Fruit fly (Drosophila melanogaster) whole organism, adult: Measurements from ENCODE around the gene TotF.

ENCODE experiments used
- CG11617 ChIP-seq: fragments of 200-800 bp; sonication (Bioruptor generic); optimal IDR thresholded peaks from 2 replicates; lab custom pipeline; 2017; ENCODE audit warnings: mild to moderate bottlenecking, missing biosample characterization, missing genetic modification reagents, missing genetic modification characterization
- CG12768 ChIP-seq: fragments of 200-800 bp; sonication (Bioruptor generic); optimal IDR thresholded peaks from 2 replicates; lab custom pipeline; 2017; ENCODE audit warnings: missing biosample characterization, missing genetic modification characterization, mild to moderate bottlenecking, moderate library complexity, missing genetic modification reagents
- CG14711 ChIP-seq: fragments of 200-800 bp; sonication (Bioruptor generic); optimal IDR thresholded peaks from 2 replicates; lab custom pipeline; 2018; ENCODE audit warnings: missing biosample characterization, mild to moderate bottlenecking, missing genetic modification characterization, moderate library complexity
- CG1620 ChIP-seq: fragments of 200-800 bp; sonication (Bioruptor generic); optimal IDR thresholded peaks from 2 replicates; lab custom pipeline; 2016; ENCODE audit warnings: missing biosample characterization, missing genetic modification characterization
- CG33017 ChIP-seq: fragments of 200-800 bp; sonication (Bioruptor generic); optimal IDR thresholded peaks from 2 replicates; lab custom pipeline; 2018; ENCODE audit warnings: missing biosample characterization, mild to moderate bottlenecking, missing genetic modification characterization, moderate library complexity
- CG7101 ChIP-seq: fragments of 200-800 bp; sonication (Bioruptor generic); optimal IDR thresholded peaks from 2 replicates; lab custom pipeline; 2018; ENCODE audit warnings: missing biosample characterization, mild to moderate bottlenecking, missing genetic modification characterization, moderate library complexity
- Crg-1 ChIP-seq: fragments of 200-800 bp; sonication (Bioruptor generic); optimal IDR thresholded peaks from 2 replicates; lab custom pipeline; 2016; ENCODE audit warnings: missing biosample characterization, missing genetic modification characterization
- Mnt ChIP-seq: fragments of 200-800 bp; sonication (Bioruptor generic); optimal IDR thresholded peaks from 2 replicates; lab custom pipeline; 2016; ENCODE audit warnings: missing biosample characterization, mild to moderate bottlenecking, missing genetic modification characterization
- bab1 ChIP-seq: fragments of 200-800 bp; sonication (Bioruptor generic); optimal IDR thresholded peaks from 3 replicates; lab custom pipeline; 2019; ENCODE audit warnings: missing biosample characterization, mild to moderate bottlenecking, missing genetic modification characterization, moderate library complexity
- cic ChIP-seq: fragments of 200-800 bp; sonication (Bioruptor generic); optimal IDR thresholded peaks from 2 replicates; lab custom pipeline; 2017; ENCODE audit warnings: missing biosample characterization, mild to moderate bottlenecking, missing genetic modification characterization, moderate library complexity
- cnc ChIP-seq, 2 experiments: fragments of >200 bp; optimal IDR thresholded peaks; 2 replicates each; lab custom pipeline; 2017
- ovo ChIP-seq: fragments of 200-800 bp; sonication (Bioruptor generic); optimal IDR thresholded peaks from 2 replicates; lab custom pipeline; 2016; ENCODE audit warnings: missing biosample characterization, missing genetic modification characterization
- tj ChIP-seq: fragments of 200-800 bp; sonication (Bioruptor generic); optimal IDR thresholded peaks from 3 replicates; lab custom pipeline; 2017; ENCODE audit warnings: missing biosample characterization, mild to moderate bottlenecking, missing genetic modification characterization, moderate library complexity
- toe ChIP-seq: fragments of 200-800 bp; sonication (Bioruptor generic); optimal IDR thresholded peaks from 2 replicates; lab custom pipeline; 2016; ENCODE audit warnings: missing biosample characterization, missing genetic modification characterization

- no peak for TF ChIP-seq Crg-1 (GFP tag; lab: Kevin White, UChicago)
- TF ChIP-seq CG12768, result no peak
- no peak for TF ChIP-seq toe (GFP tag; lab: Kevin White, UChicago)
- no peak for TF ChIP-seq Mnt (GFP tag; lab: Kevin White, UChicago)
- no peak for TF ChIP-seq CG33017 (tag; lab: Kevin White, UChicago)
- no peak for TF ChIP-seq ovo (GFP tag; lab: Kevin White, UChicago)
- no peak for TF ChIP-seq tj (GFP tag; lab: Kevin White, UChicago)
- TF ChIP-seq CG11617, result no peak
- TF ChIP-seq bab1 (GFP tag; lab: Kevin White, UChicago), result no peak
- TF ChIP-seq CG14711 (tag; lab: Kevin White, UChicago), result no peak
- TF ChIP-seq CG7101, result no peak
- TF ChIP-seq cnc (optimal IDR thresholded peaks at IDR 0.05; lab: Kevin White, UChicago), result no peak
- no peak for TF ChIP-seq CG1620
- no peak for TF ChIP-seq cic (GFP tag; lab: Kevin White, UChicago)
Observed at dm6 chr2L:19951543-19952163, 39.5 kb upstream of the TotF start.
